Worm (Caenorhabditis elegans): ENCODE data around the gene emg-1.
A peak's percentile ranks its signal among the peaks of the same experiment; 100 is the strongest.

emg-1 gene

ce11 chrIII:10631870-10632509 is 17.3 kb upstream of the emg-1 start:
- TF ChIP-seq F13C5.2 (tag; optimal IDR thresholded peaks at IDR 0.05) (no peak), aly-1 (tag; optimal IDR thresholded peaks at IDR 0.05) (no peak), tbx-11 (GFP tag; IDR thresholded peaks at IDR 0.05) (no peak), tbx-37 (GFP tag; conservative IDR thresholded peaks at IDR 0.05) (no peak), ceh-36 (tag; optimal IDR thresholded peaks at IDR 0.05) (no peak)

ce11 chrIII:10632590-10633402 is 16.5 kb upstream of the emg-1 start, which contains the start of gene Y39A1A.10:
Gene Y39A1A.10, plus strand, starts transcription at chrIII:10632728.
- TF ChIP-seq tbx-11 (GFP tag; IDR thresholded peaks at IDR 0.05) (no peak), pes-1 (GFP tag; IDR thresholded peaks at IDR 0.05) (no peak), ceh-13 (GFP tag; optimal IDR thresholded peaks at IDR 0.05) (no peak), ceh-36 (tag; optimal IDR thresholded peaks at IDR 0.05) (no peak), sea-1 (GFP tag; conservative IDR thresholded peaks at IDR 0.05) (no peak), scrt-1 (GFP tag; IDR thresholded peaks at IDR 0.05) (no peak), hmg-4 (GFP tag; optimal IDR thresholded peaks at IDR 0.05) (no peak), tra-4 (tag; optimal IDR thresholded peaks at IDR 0.05) (no peak), ama-1 (optimal IDR thresholded peaks at IDR 0.05) (no peak)

ce11 chrIII:10633403-10633674 is 16.0 kb upstream of the emg-1 start, which contains the start of gene Y39A1A.9:
Gene Y39A1A.9, minus strand, starts transcription at chrIII:10633501.
- TF ChIP-seq ceh-13 (GFP tag; optimal IDR thresholded peaks at IDR 0.05), result no peak
- no peak for TF ChIP-seq tra-4 (tag; optimal IDR thresholded peaks at IDR 0.05)
- no peak for TF ChIP-seq sea-1 (GFP tag; conservative IDR thresholded peaks at IDR 0.05)
- TF ChIP-seq hmg-4 (GFP tag; optimal IDR thresholded peaks at IDR 0.05), result no peak
- TF ChIP-seq tbx-37 (GFP tag; conservative IDR thresholded peaks at IDR 0.05), result no peak
- TF ChIP-seq flt-1 (GFP tag; IDR thresholded peaks at IDR 0.05), result no peak
- TF ChIP-seq scrt-1 (GFP tag; IDR thresholded peaks at IDR 0.05), result no peak
- TF ChIP-seq tbx-11 (GFP tag; IDR thresholded peaks at IDR 0.05), result no peak

DNA sequence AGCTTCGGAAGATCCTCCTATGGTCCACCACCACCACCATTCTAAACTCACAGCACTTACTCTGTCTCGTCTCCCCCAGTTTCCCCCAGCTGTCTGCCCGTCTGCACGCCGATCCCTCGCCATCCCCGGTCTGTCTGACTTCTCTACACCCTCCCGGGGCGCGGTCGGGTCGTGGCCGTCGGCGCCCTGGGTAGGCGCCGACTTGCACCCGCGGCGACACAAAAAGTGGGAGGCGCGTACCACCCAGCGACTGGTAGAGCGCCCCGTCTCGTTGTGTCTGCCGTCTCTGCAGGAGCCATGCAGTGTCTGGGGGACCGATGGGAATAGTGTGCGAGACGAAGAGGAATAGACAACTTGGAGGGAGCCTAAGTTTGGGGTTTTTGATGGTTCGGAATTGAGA is 15.3 kb upstream of the emg-1 start:
- TF ChIP-seq flt-1 (GFP tag; IDR thresholded peaks at IDR 0.05), result 0 out of 2 replicates have a peak, but pooled peaks have one; percentile 8
- TF ChIP-seq B0310.2 (tag; optimal IDR thresholded peaks at IDR 0.05), result no peak
- TF ChIP-seq hmg-4 (GFP tag; optimal IDR thresholded peaks at IDR 0.05), result no peak
- TF ChIP-seq aly-1 (tag; optimal IDR thresholded peaks at IDR 0.05), result peak; percentile 47
- no peak for TF ChIP-seq sea-1 (GFP tag; conservative IDR thresholded peaks at IDR 0.05)

DNA sequence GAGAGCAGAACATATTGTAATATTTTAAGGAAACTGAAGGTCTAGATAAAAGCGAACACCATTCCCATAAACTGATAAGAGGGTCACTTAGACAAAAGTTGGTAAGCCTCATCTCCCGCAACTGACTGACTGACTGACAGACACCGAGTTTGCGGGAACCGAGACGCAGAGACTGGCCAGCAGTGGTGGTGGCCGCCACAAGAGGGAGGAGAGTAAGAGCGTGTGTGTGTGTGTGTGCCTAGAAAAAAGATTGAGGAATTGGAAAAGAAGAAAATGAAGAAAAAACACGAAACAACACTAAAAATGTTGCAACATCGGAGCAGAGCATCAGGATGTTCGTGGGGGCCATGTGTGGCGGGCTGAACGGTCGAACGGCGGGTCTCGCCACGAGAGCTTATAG is 14.7 kb upstream of the emg-1 start:
- TF ChIP-seq flt-1 (GFP tag; IDR thresholded peaks at IDR 0.05) (no peak), ceh-36 (tag; optimal IDR thresholded peaks at IDR 0.05) (no peak), ceh-13 (GFP tag; optimal IDR thresholded peaks at IDR 0.05) (no peak)

DNA sequence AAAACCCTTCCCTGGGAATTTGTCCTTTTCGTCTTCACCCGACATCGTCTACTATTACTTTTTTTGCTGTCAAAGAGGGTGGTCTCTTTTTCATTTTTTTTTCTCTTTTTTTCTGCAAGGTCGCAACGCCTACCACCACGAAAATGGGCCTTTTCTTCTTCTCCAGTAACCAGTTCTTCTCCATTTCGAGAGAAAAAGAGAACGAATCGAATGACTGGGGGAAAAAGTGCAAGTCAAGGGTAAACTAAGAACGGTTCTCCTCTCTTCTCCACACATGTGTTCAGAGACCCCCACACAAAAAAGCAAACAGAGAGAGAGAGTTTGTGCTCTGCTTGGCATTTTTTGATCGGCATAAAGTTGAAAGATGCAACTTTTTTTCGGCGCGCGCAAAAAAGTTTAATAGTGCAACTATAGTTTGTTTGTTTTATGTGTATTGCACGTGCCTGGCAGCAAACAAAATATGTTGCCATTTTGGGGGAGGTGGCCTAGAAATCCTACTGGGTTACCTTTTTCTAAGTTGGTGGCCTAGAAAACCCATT is 12.8 kb upstream of the emg-1 start:
- TF ChIP-seq ceh-13 (GFP tag; optimal IDR thresholded peaks at IDR 0.05), result no peak

DNA sequence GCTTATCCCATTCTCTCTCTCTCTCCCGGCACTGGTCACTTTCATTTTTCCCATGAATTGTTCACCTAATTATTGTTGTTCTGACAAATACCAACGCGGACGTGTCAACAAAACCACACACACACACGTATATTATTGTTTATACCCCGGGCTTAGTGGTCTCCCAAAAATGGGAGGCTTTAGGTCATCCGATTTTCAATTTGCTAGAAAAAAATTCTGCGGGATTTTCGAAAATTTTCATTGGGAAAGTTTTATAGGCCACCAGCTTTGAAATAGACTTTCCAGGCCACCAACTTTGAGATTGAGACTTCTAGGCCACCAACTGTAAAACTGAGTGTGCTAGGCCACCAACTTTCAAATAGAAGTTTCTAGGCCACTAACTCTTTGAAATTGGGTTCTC is 11.4 kb upstream of the emg-1 start:
- TF ChIP-seq scrt-1 (GFP tag; IDR thresholded peaks at IDR 0.05), result no peak
- no peak for TF ChIP-seq F13C5.2 (tag; optimal IDR thresholded peaks at IDR 0.05)
- TF ChIP-seq tbx-11 (GFP tag; IDR thresholded peaks at IDR 0.05), result no peak
- no peak for TF ChIP-seq flt-1 (GFP tag; IDR thresholded peaks at IDR 0.05)
- TF ChIP-seq aly-1 (tag; optimal IDR thresholded peaks at IDR 0.05), result no peak
- TF ChIP-seq ama-1 (optimal IDR thresholded peaks at IDR 0.05), result no peak
- no peak for TF ChIP-seq hnd-1 (tag; optimal IDR thresholded peaks at IDR 0.05)
- no peak for TF ChIP-seq sea-1 (GFP tag; conservative IDR thresholded peaks at IDR 0.05)
- no peak for TF ChIP-seq ceh-13 (GFP tag; optimal IDR thresholded peaks at IDR 0.05)
- no peak for TF ChIP-seq B0310.2 (tag; optimal IDR thresholded peaks at IDR 0.05)
- TF ChIP-seq ets-7 (tag; optimal IDR thresholded peaks at IDR 0.05), result no peak
- no peak for TF ChIP-seq pes-1 (GFP tag; IDR thresholded peaks at IDR 0.05)
- no peak for TF ChIP-seq tra-4 (tag; optimal IDR thresholded peaks at IDR 0.05)
- TF ChIP-seq hmg-4 (GFP tag; optimal IDR thresholded peaks at IDR 0.05), result no peak

DNA sequence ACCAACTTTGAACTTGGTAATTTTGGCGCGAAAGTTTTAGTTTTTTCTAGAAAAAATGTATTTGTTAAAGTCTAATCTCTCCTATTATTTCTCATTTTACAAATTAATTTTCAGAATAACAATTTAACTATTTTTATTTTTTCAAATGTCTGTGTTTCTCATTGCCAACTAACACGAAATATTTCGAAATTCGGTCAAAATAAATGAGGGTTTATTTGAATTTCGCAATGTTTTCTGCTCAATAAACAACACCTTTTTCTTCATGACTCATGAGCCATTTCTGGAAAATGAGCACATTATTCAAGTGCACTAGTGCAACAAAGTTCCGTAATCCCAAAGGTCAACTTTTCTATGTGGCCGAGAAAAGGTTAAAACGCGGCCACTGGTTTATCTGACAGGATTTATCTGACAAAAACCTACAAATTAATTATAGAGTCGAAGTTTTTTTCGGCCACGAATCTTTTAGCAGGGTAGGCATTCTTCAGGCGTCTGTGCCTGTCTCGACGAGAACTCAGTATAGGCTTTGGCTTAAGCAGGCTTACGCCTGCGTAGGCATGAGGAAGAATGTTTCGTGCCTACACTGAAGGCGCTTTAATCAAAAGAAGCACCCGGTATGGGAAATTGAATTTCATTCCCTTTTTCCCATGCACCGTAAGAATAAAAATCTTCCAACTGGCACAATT is 10.8 kb upstream of the emg-1 start, which contains the start of gene Y39A1A.27:
TSS of gene Y39A1A.27 (plus strand) at position 633 of the 683 bp plus-strand sequence.
- TF ChIP-seq hnd-1 (tag; optimal IDR thresholded peaks at IDR 0.05), result no peak
- no peak for TF ChIP-seq ceh-36 (tag; optimal IDR thresholded peaks at IDR 0.05)
- TF ChIP-seq tbx-37 (GFP tag; conservative IDR thresholded peaks at IDR 0.05), result no peak
- TF ChIP-seq pes-1 (GFP tag; IDR thresholded peaks at IDR 0.05), result no peak

DNA sequence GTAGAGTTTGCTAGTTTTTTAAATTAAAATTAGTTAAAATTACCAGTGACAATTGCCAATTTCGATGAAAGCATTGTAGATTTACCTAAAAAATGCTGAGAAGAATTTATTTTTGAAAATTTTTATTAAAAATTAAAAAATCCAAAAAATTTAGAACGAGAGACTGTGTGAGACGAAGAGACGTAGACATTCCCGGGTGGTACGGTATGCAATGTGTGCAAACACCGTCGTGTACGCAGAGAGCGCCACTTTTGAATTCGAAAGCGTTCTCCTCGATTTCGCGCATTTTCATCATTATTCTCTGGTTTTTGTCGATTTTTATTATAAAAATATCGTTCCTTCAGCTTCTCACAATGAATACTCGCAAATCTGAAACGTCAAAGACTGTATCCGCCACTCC is 6.5 kb upstream of the emg-1 start, which contains the start of the genes dhs-11 and orc-1:
TSS of gene dhs-11 (minus strand) at position 85 of the 400 bp plus-strand sequence.
TSS of gene orc-1 (plus strand) at position 349 of the 400 bp plus-strand sequence.
- TF ChIP-seq sea-1 (GFP tag; conservative IDR thresholded peaks at IDR 0.05), result no peak
- no peak for TF ChIP-seq hmg-4 (GFP tag; optimal IDR thresholded peaks at IDR 0.05)
- TF ChIP-seq tbx-11 (GFP tag; IDR thresholded peaks at IDR 0.05), result no peak
- TF ChIP-seq hmbx-1 (tag; optimal IDR thresholded peaks at IDR 0.05), result no peak
- TF ChIP-seq flt-1 (GFP tag; IDR thresholded peaks at IDR 0.05), result no peak
- no peak for TF ChIP-seq hnd-1 (tag; optimal IDR thresholded peaks at IDR 0.05)
- TF ChIP-seq pes-1 (GFP tag; IDR thresholded peaks at IDR 0.05), result no peak
- TF ChIP-seq aly-1 (tag; optimal IDR thresholded peaks at IDR 0.05), result no peak
- no peak for TF ChIP-seq ama-1 (optimal IDR thresholded peaks at IDR 0.05)
- no peak for TF ChIP-seq F13C5.2 (tag; optimal IDR thresholded peaks at IDR 0.05)
- no peak for TF ChIP-seq tbx-37 (GFP tag; conservative IDR thresholded peaks at IDR 0.05)
- no peak for TF ChIP-seq scrt-1 (GFP tag; IDR thresholded peaks at IDR 0.05)
- TF ChIP-seq ets-7 (tag; optimal IDR thresholded peaks at IDR 0.05), result no peak
- no peak for TF ChIP-seq ceh-36 (tag; optimal IDR thresholded peaks at IDR 0.05)
- no peak for TF ChIP-seq ceh-13 (GFP tag; optimal IDR thresholded peaks at IDR 0.05)
- TF ChIP-seq tra-4 (tag; optimal IDR thresholded peaks at IDR 0.05), result no peak
- TF ChIP-seq B0310.2 (tag; optimal IDR thresholded peaks at IDR 0.05), result no peak

All from whole organism, early embryonic.